Worm (Caenorhabditis elegans) whole organism, L4/young adult: Measurements from ENCODE around the gene T05C12.4.

ENCODE experiments used
- W03F9.2 ChIP-seq: fragments of 150-350 bp; optimal IDR thresholded peaks from 2 replicates; lab custom pipeline; 2014; ENCODE audit warnings: missing biosample characterization, missing genetic modification characterization
- him-1 ChIP-seq: sonication (generic microtip); optimal IDR thresholded peaks from 2 replicates; lab custom pipeline; 2016; ENCODE audit warnings: missing genotype, missing genetic modification reagents, missing genetic modification characterization, missing compliant biosample characterization

ce11 chrII:8143278-8143931 lies 36.8 kb downstream of the T05C12.4 start, which contains the start of the genes ints-11 and rpl-10:
- TF ChIP-seq W03F9.2 (tag; lab: Kevin White, UChicago) (peak; percentile 76), him-1 (tag; lab: Kevin White, UChicago) (no peak)
